Worm (Caenorhabditis elegans) whole organism, L4 larva: ENCODE data around the gene Y53F4B.9.
"Not testable (repeated sequence)": the region's sequence is repeated elsewhere in the genome, so short reads cannot be mapped to it uniquely, and the experiment has no call there.

ENCODE experiments used
- F10B5.3 ChIP-seq: sonication (generic microtip); optimal IDR thresholded peaks from 2 replicates; lab custom pipeline; 2016; ENCODE audit warnings: mild to moderate bottlenecking, missing genetic modification characterization, missing compliant biosample characterization
- F49E8.2 ChIP-seq: sonication (generic microtip); optimal IDR thresholded peaks from 2 replicates; lab custom pipeline; 2016; ENCODE audit warnings: missing compliant biosample characterization, mild to moderate bottlenecking, missing genetic modification characterization, borderline replicate concordance
- T26A8.4 ChIP-seq: fragments of 200-800 bp; sonication (Bioruptor generic); IDR thresholded peaks from 2 replicates; pipeline ENCODE4 v1.3.6; 2022; ENCODE audit warnings: missing genetic modification characterization, missing compliant biosample characterization
- Y48G9A.11 ChIP-seq: fragments of 200-800 bp; sonication (Bioruptor generic); IDR thresholded peaks from 2 replicates; pipeline ENCODE4 v1.3.6; 2022; ENCODE audit warnings: missing genetic modification reagents, missing genetic modification characterization, missing compliant biosample characterization
- Y5F2A.4 ChIP-seq: fragments of 200-800 bp; sonication (Bioruptor generic); optimal IDR thresholded peaks from 2 replicates; lab custom pipeline; 2018; ENCODE audit warnings: mild to moderate bottlenecking, missing genetic modification characterization, missing compliant biosample characterization
- aha-1 ChIP-seq: fragments of 150-350 bp; peaks from one replicate; lab custom pipeline; 2014; ENCODE audit warnings: missing biosample characterization, missing genetic modification characterization
- aly-2 ChIP-seq: sonication (generic microtip); optimal IDR thresholded peaks from 2 replicates; lab custom pipeline; 2018; ENCODE audit warnings: missing biosample characterization, missing genetic modification characterization
- arid-1 ChIP-seq: fragments of 200-800 bp; sonication (Bioruptor generic); conservative IDR thresholded peaks from 2 replicates; pipeline ENCODE4 v1.3.6; 2022; ENCODE audit warnings: missing genetic modification reagents, missing genetic modification characterization, missing compliant biosample characterization
- ceh-82 ChIP-seq: sonication (generic microtip); optimal IDR thresholded peaks from 2 replicates; lab custom pipeline; 2017; ENCODE audit warnings: missing biosample characterization, missing genetic modification characterization
- cey-2 ChIP-seq: sonication (generic microtip); optimal IDR thresholded peaks from 3 replicates; lab custom pipeline; 2017; ENCODE audit warnings: missing genetic modification characterization, mild to moderate bottlenecking, missing compliant biosample characterization, antibody characterized with exemption, borderline replicate concordance; ENCODE audit not compliant: insufficient read depth
- ctbp-1 ChIP-seq: fragments of 200-800 bp; sonication (Bioruptor generic); IDR thresholded peaks from 2 replicates; pipeline ENCODE4 v1.3.6; 2022; ENCODE audit warnings: missing genetic modification reagents, missing genetic modification characterization, missing compliant biosample characterization
- daf-12 ChIP-seq: fragments of 150-350 bp; optimal IDR thresholded peaks from 2 replicates; lab custom pipeline; 2014; ENCODE audit warnings: missing biosample characterization, missing genetic modification reagents, missing genetic modification characterization
- dmd-8 ChIP-seq: fragments of 200-800 bp; sonication (Bioruptor generic); IDR thresholded peaks from 2 replicates; pipeline ENCODE4 v1.3.6; 2022; ENCODE audit warnings: missing genetic modification characterization, missing compliant biosample characterization
- fos-1 ChIP-seq: fragments of 150-350 bp; optimal IDR thresholded peaks from 2 replicates; lab custom pipeline; 2014; ENCODE audit warnings: missing biosample characterization, missing genetic modification characterization
- hif-1 ChIP-seq, 2 experiments: sonication (generic microtip); optimal IDR thresholded peaks; 2 replicates each; lab custom pipeline; 2016 to 2017; ENCODE audit warnings: missing compliant biosample characterization in 2 of 2, missing genetic modification characterization in 2 of 2, missing genetic modification reagents in 2 of 2, missing genotype in 2 of 2, mild to moderate bottlenecking in 1 of 2
- lim-7 ChIP-seq: fragments of 200-800 bp; sonication (Bioruptor generic); IDR thresholded peaks from 2 replicates; pipeline ENCODE4 v1.3.6; 2022; ENCODE audit warnings: missing genetic modification characterization, missing compliant biosample characterization
- lin-1 ChIP-seq: fragments of 200-800 bp; sonication (Bioruptor generic); IDR thresholded peaks from 2 replicates; pipeline ENCODE4 v1.3.6; 2022; ENCODE audit warnings: missing genetic modification reagents, missing genetic modification characterization, missing compliant biosample characterization
- lin-15B ChIP-seq: fragments of 150-350 bp; sonication (generic microtip); optimal IDR thresholded peaks from 3 replicates; lab custom pipeline; 2014; ENCODE audit warnings: missing biosample characterization, missing genetic modification characterization
- lin-38 ChIP-seq: fragments of 200-800 bp; sonication (Bioruptor generic); IDR thresholded peaks from 2 replicates; pipeline ENCODE4 v1.3.6; 2022; ENCODE audit warnings: missing genetic modification reagents, missing genetic modification characterization, missing compliant biosample characterization
- madf-9 ChIP-seq: fragments of 200-800 bp; sonication (Bioruptor generic); conservative IDR thresholded peaks from 2 replicates; pipeline ENCODE4 v1.3.6; 2022; ENCODE audit warnings: missing genetic modification reagents, missing genetic modification characterization, missing compliant biosample characterization
- mep-1 ChIP-seq: fragments of 150-350 bp; sonication (generic microtip); optimal IDR thresholded peaks from 3 replicates; lab custom pipeline; 2014; ENCODE audit warnings: missing biosample characterization, missing genetic modification characterization
- mes-2 ChIP-seq: sonication (generic microtip); optimal IDR thresholded peaks from 2 replicates; lab custom pipeline; 2016; ENCODE audit warnings: missing genotype, mild to moderate bottlenecking, missing genetic modification characterization, missing compliant biosample characterization; ENCODE audit not compliant: poor library complexity, severe bottlenecking
- mxl-3 ChIP-seq: fragments of 200-800 bp; sonication (Bioruptor generic); optimal IDR thresholded peaks from 2 replicates; lab custom pipeline; 2018; ENCODE audit warnings: mild to moderate bottlenecking, missing genetic modification characterization, missing compliant biosample characterization
- nhr-42 ChIP-seq: fragments of 200-800 bp; sonication (Bioruptor generic); IDR thresholded peaks from 2 replicates; pipeline ENCODE4 v1.3.6; 2022; ENCODE audit warnings: missing genetic modification characterization, missing compliant biosample characterization
- nhr-77 ChIP-seq: fragments of 150-350 bp; optimal IDR thresholded peaks from 2 replicates; lab custom pipeline; 2014; ENCODE audit warnings: missing biosample characterization, missing genetic modification characterization
- pha-4 ChIP-seq, 2 experiments: fragments of 150-350 bp in 1 of 2; fragments of 200-800 bp in 1 of 2; sonication (Bioruptor generic) in 1 of 2; IDR thresholded peaks in 1 of 2; optimal IDR thresholded peaks in 1 of 2; 2 replicates each; pipeline versions ENCODE4 v1.3.6 to Lab custom; 2014 to 2022; ENCODE audit warnings: missing genetic modification characterization in 2 of 2, missing genetic modification reagents in 2 of 2, missing biosample characterization in 1 of 2, missing compliant biosample characterization in 1 of 2
- rbr-2 ChIP-seq: sonication (generic microtip); optimal IDR thresholded peaks from 2 replicates; lab custom pipeline; 2016; ENCODE audit warnings: missing genotype, missing genetic modification characterization, missing compliant biosample characterization
- saeg-2 ChIP-seq: fragments of 200-800 bp; sonication (Bioruptor generic); IDR thresholded peaks from 2 replicates; pipeline ENCODE4 v1.3.6; 2022; ENCODE audit warnings: missing genetic modification reagents, missing genetic modification characterization, missing compliant biosample characterization
- sdz-12 ChIP-seq: fragments of 200-800 bp; sonication (Bioruptor generic); optimal IDR thresholded peaks from 2 replicates; lab custom pipeline; 2018; ENCODE audit warnings: mild to moderate bottlenecking, missing genetic modification characterization, missing compliant biosample characterization
- snpc-1.2 ChIP-seq: fragments of 200-800 bp; sonication (Bioruptor generic); IDR thresholded peaks from 2 replicates; pipeline ENCODE4 v1.3.6; 2022; ENCODE audit warnings: missing genetic modification reagents, missing genetic modification characterization, missing compliant biosample characterization
- snpc-4 ChIP-seq: fragments of 150-350 bp; optimal IDR thresholded peaks from 2 replicates; lab custom pipeline; 2014; ENCODE audit warnings: missing biosample characterization, missing genetic modification characterization
- unc-130 ChIP-seq: sonication (generic microtip); optimal IDR thresholded peaks from 2 replicates; lab custom pipeline; 2016; ENCODE audit warnings: missing genetic modification reagents, missing genetic modification characterization, missing compliant biosample characterization
- unc-62 ChIP-seq, 3 experiments: fragments of 150-350 bp in 1 of 3; sonication (generic microtip); optimal IDR thresholded peaks in 2 of 3; peaks in 1 of 3; 1 replicate in 1 of 3; 2 replicates in 2 of 3; lab custom pipeline; 2014 to 2017; ENCODE audit warnings: missing biosample characterization in 3 of 3, missing genetic modification characterization in 3 of 3, missing genetic modification reagents in 3 of 3, missing genotype in 1 of 3

Y53F4B.9 gene

DNA sequence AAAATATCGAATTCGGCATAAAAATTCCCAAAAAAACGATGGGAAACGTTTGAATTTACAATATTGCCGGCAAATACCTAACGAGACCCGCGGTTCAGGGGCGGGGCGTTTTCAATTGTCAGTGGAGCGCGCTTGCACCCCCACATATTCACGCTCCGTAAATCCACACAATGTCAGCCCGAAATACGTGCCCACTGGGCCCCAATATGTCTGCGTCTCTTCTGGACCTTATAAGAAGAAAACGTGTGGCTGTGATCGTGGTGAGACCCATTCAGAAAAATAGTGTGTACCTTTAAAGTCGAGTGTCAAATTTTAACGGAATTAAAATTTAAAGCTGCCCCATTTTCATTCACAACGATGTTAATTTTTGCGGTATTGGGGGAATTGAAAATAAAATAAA is 5.7 kb downstream of the Y53F4B.9 start:
- TF ChIP-seq snpc-1.2 (peak; percentile 25; the same call in 1 of the 2 replicates), T26A8.4 (no peak), saeg-2 (GFP tag; lab: Robert Waterston, UW) (no peak), snpc-4 (tag; lab: Kevin White, UChicago) (no peak), pha-4 (GFP tag; IDR thresholded peaks at IDR 0.05; lab: Robert Waterston, UW) (no peak), pha-4 (tag; optimal IDR thresholded peaks at IDR 0.05; lab: Kevin White, UChicago) (no peak), dmd-8 (GFP tag; lab: Robert Waterston, UW) (peak; percentile 39; the same call in 1 of the 2 replicates), aly-2 (tag; lab: Kevin White, UChicago) (no peak), F10B5.3 (tag; lab: Kevin White, UChicago) (no peak), lim-7 (GFP tag; lab: Robert Waterston, UW) (0 out of 2 replicates have a peak, but pooled peaks have one; percentile 52), ctbp-1 (GFP tag; lab: Robert Waterston, UW) (0 out of 2 replicates have a peak, but pooled peaks have one; percentile 24), F49E8.2 (tag; lab: Kevin White, UChicago) (peak; percentile 18), mxl-3 (no peak), mes-2 (peak; percentile 15), daf-12 (tag; lab: Kevin White, UChicago) (no peak), nhr-42 (peak; percentile 67; the same call in 1 of the 2 replicates), arid-1 (0 out of 2 replicates have a peak, but pooled peaks have one; percentile 31), fos-1 (tag; lab: Kevin White, UChicago) (no peak), lin-38 (GFP tag; lab: Robert Waterston, UW) (peak; percentile 83), Y48G9A.11 (GFP tag; lab: Robert Waterston, UW) (peak; percentile 63), unc-62 (GFP tag; optimal IDR thresholded peaks at IDR 0.05 in 1 of 2; lab: Kevin White, UChicago) (no peak), unc-62 (tag; optimal IDR thresholded peaks at IDR 0.05; lab: Kevin White, UChicago) (no peak), Y5F2A.4 (peak; percentile 2), mep-1 (no peak), unc-130 (GFP tag; lab: Kevin White, UChicago) (peak; percentile 58)
- TF ChIP-seq, all 104 proteins: peak for 12

DNA sequence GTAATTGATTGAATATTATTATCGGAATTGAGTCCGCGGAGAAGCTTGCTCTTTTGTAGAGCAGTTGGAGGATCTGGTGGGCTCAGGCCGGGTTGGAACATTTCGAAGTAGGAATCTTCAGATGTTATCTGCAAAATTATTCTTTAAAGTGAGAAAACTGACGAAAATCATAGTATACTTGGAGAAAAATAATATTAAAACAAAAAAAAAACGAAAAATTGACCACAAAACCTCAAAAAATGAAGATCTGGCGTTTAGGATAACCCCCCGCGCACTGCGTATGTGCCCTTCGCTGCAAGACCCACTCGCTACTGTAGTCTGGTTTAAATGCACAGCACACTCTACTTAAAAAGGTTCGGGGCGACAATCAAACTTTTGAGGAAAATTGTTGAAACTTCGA is 6.8 kb downstream of the Y53F4B.9 start, which contains the start of gene Y53F4B.10:
TSS of gene Y53F4B.10 (minus strand) at position 101 of the 400 bp plus-strand sequence.
- TF ChIP-seq aha-1 (tag; lab: Kevin White, UChicago) (peak; percentile 83), rbr-2 (tag; lab: Kevin White, UChicago) (no peak), lin-15B (no peak), cey-2 (tag; lab: Kevin White, UChicago) (no peak), ceh-82 (tag; lab: Kevin White, UChicago) (no peak), nhr-77 (tag; lab: Kevin White, UChicago) (no peak)
- TF ChIP-seq, all 104 proteins: peak for 1

DNA sequence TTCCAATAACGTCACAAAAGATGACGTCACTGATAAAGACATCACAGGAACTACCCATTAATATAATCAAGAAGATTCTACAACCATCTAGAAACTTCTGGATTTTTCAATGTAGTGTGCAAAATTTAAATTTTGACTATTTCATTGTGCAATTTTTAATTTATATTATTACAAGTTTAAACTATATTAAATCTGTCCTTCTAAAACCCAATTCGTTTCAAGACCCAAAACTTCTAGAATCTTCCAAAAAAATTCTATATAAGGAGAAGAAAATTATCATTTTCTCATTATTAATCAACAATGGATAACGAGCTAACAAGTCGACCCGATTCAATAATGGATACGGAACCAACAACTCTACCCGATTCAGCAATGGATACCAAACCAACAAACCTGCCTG is 17.6 kb downstream of the Y53F4B.9 start, which contains the start of gene Y53F4B.7:
TSS of gene Y53F4B.7 (plus strand) at position 301 of the 400 bp plus-strand sequence.
- not testable (repeated sequence) for TF ChIP-seq F49E8.2 (tag; lab: Kevin White, UChicago); F10B5.3 (tag; lab: Kevin White, UChicago); lin-1 (GFP tag; lab: Robert Waterston, UW)

DNA sequence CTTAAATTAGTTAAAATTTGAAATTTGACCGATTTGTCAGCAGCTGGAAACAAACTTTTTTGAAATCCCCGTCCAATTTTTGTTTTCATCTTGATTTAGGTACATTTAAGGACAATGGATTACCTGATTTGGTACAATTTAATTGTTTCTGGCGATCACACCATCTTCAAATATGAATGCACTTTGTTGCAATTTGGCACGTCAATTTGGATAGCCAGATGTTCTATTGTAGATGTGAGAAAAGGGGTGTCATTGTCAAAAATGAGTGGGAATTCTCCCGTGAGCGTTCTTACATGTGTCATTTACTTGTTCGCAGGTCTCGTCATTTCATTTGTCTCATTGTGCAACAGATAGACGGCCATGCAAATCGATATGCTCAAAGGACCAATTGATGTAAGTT is 22.0 kb downstream of the Y53F4B.9 start, which contains the start of gene Y53F4B.43:
TSS of gene Y53F4B.43 (plus strand) at position 301 of the 400 bp plus-strand sequence.
- not testable (repeated sequence) for TF ChIP-seq sdz-12; hif-1 (tag; optimal IDR thresholded peaks at IDR 0.05; lab: Kevin White, UChicago); madf-9 (GFP tag; lab: Robert Waterston, UW)
